Fruit fly (Drosophila melanogaster) Kc167 (cell line): ENCODE results near the gene CG33687.

Source experiments
- h ChIP-seq: fragments of >200 bp; optimal IDR thresholded peaks from 3 replicates; lab custom pipeline; 2018; ENCODE audit warnings: missing external identifiers
- psq ChIP-seq: fragments of >200 bp; optimal IDR thresholded peaks from 2 replicates; lab custom pipeline; 2017; ENCODE audit warnings: missing external identifiers

DNA sequence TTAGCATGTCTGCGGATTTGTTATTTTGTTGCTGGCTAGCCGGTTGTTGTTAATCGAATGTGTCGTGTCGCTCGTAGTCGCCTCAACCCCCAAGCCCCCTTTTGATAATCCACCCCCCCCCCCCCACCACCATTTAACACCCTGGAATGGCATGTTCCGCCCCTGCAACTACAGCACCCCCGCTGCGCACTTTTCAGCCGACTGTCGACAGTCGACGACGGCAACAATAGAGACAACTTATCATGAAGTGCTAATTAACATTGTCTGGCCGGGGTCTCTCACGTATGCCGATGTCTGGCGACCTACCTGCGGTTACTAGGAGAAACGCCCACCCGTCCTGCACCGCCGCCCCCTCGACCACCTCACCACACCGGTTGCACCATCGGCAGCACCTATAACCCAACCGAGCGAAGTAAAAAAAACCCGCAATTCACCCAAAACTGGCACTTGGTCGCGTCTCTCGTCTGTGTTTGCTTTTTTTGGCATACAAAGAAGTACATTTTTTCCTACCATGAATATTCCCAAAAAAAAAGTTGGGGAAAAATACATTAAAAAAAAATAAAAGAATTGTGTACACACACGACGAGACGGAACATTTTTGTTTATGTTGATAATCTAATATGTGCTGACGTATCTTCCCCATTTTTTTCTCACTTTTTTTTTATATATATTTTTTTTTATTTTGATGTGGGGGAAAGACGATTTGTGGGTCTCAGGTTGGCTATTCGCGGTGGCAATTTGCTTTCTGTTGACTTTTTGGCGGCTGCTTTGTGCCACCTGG lies 31.3 kb upstream of the CG33687 start:
- TF ChIP-seq h (lab: Kevin White, UChicago) = no peak
- no peak for TF ChIP-seq psq (lab: Kevin White, UChicago)
